Fruit fly (Drosophila melanogaster): ENCODE measurements around the gene Cpr65Aw.

DNA sequence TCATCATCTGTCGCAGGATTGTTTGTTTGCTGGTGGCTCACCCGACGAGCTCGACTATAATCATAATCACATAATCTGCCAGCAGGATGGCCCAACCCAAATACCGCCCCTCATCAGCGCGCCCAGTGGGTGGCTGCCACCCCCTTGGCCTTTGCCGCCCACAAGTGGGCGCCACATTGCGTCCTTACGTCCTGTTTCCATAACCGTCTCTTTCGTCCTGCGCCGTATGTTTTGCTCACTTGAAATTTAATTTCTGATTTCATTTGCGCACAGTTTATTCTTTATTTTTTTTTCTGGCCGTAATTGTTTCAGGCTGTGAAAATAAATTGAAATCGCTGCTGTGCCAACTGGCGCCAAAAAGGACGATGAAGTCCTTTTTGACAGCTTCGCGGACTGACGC is 36.8 kb downstream of the Cpr65Aw start:
- no peak for TF ChIP-seq usp (GFP tag; optimal IDR thresholded peaks at IDR 0.05)
- no peak for TF ChIP-seq Sp1 (GFP tag; optimal IDR thresholded peaks at IDR 0.05)
- TF ChIP-seq Dfd (GFP tag; optimal IDR thresholded peaks at IDR 0.05) = no peak
